Worm (Caenorhabditis elegans) whole organism, early embryonic: Measurements from ENCODE around the gene col-125.

Experiments used
- ama-1 ChIP-seq: fragments of 150-350 bp; optimal IDR thresholded peaks from 2 replicates; lab custom pipeline; 2014
- hmg-4 ChIP-seq: fragments of 200-800 bp; sonication (Bioruptor generic); optimal IDR thresholded peaks from 2 replicates; lab custom pipeline; 2018; ENCODE audit warnings: mild to moderate bottlenecking, missing genetic modification characterization, missing compliant biosample characterization
- sea-1 ChIP-seq: fragments of 200-800 bp; sonication (Bioruptor generic); conservative IDR thresholded peaks from 2 replicates; pipeline ENCODE4 v1.3.6; 2022; ENCODE audit warnings: missing genetic modification characterization, missing compliant biosample characterization
- tra-4 ChIP-seq: sonication (generic microtip); optimal IDR thresholded peaks from 2 replicates; lab custom pipeline; 2017; ENCODE audit warnings: missing genetic modification characterization, missing compliant biosample characterization

DNA sequence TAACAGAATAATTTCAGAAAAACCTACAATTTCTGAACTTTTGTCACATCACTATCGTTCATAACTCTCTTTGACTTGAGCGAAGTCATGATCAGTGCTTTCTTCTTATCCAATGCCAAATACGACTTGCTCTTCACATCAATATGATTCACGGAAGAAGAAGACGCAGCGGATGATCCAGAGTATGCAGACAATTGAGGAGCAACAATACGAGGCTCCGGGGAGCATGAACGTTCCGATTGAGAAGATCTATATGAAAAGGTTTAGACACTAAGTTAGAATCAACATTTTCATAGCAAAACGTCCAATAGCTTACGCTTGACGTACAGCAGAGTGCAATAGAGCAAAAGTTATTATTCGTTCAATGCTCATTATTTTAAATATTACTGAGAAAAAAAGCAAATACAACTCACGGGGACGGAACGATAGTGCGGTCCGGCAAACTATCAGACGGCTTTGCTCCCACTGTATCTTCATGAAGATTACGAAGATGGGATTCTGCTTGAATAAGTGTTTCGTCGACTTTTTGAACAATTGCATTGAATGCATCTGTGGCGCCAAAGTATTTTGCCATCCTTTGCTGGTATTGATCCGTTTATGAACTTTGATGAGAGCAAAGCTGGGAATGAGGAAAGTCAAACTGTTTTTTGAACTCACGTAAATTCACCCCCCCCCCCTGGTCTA lies 35.4 kb downstream of the col-125 start, which contains the start of gene C05C12.5:
- no peak for TF ChIP-seq ama-1 (lab: Kevin White, UChicago)
- no peak for TF ChIP-seq sea-1
- TF ChIP-seq hmg-4 (GFP tag; lab: Kevin White, UChicago), result no peak
- TF ChIP-seq tra-4, result no peak
